Fruit fly (Drosophila melanogaster) whole organism, embryonic: ENCODE measurements around the gene CG4968.

Source experiments
- B-H2 ChIP-seq: fragments of 200-800 bp; sonication (Bioruptor generic); optimal IDR thresholded peaks from 2 replicates; lab custom pipeline; 2018; ENCODE audit warnings: missing biosample characterization, mild to moderate bottlenecking, missing genetic modification characterization
- CG10147 ChIP-seq: fragments of 200-800 bp; sonication (Bioruptor generic); optimal IDR thresholded peaks from 2 replicates; lab custom pipeline; 2019; ENCODE audit warnings: missing biosample characterization, mild to moderate bottlenecking, missing genetic modification characterization, moderate library complexity
- CG10431 ChIP-seq: fragments of 200-800 bp; sonication (Bioruptor generic); optimal IDR thresholded peaks from 3 replicates; lab custom pipeline; 2018; ENCODE audit warnings: missing biosample characterization, mild to moderate bottlenecking, missing genetic modification characterization
- CG13775 ChIP-seq: fragments of 200-800 bp; sonication (Bioruptor generic); optimal IDR thresholded peaks from 3 replicates; lab custom pipeline; 2017; ENCODE audit warnings: missing biosample characterization, mild to moderate bottlenecking, missing genetic modification characterization
- CG15073 ChIP-seq: fragments of 200-800 bp; sonication (Bioruptor generic); optimal IDR thresholded peaks from 2 replicates; lab custom pipeline; 2016; ENCODE audit warnings: missing biosample characterization, missing genetic modification characterization
- CG17328 ChIP-seq: fragments of 200-800 bp; sonication (Bioruptor generic); IDR thresholded peaks from 2 replicates; pipeline ENCODE4 v1.3.6; 2022; ENCODE audit warnings: missing biosample characterization, missing genetic modification characterization
- CG2120 ChIP-seq: fragments of 200-800 bp; sonication (Bioruptor generic); optimal IDR thresholded peaks from 3 replicates; lab custom pipeline; 2016; ENCODE audit warnings: missing biosample characterization, missing genetic modification characterization
- CG30020 ChIP-seq: fragments of 200-800 bp; optimal IDR thresholded peaks from 2 replicates; lab custom pipeline; 2019; ENCODE audit warnings: missing biosample characterization, mild to moderate bottlenecking, missing genetic modification characterization, moderate library complexity
- CG32772 ChIP-seq: fragments of 200-800 bp; sonication (Bioruptor generic); IDR thresholded peaks from 2 replicates; pipeline ENCODE4 v1.3.6; 2022; ENCODE audit warnings: missing biosample characterization, missing genetic modification characterization
- CG33557 ChIP-seq: fragments of 200-800 bp; sonication (Bioruptor generic); optimal IDR thresholded peaks from 2 replicates; lab custom pipeline; 2019; ENCODE audit warnings: missing biosample characterization, mild to moderate bottlenecking, missing genetic modification characterization, moderate library complexity
- CG3838 ChIP-seq: fragments of 200-800 bp; sonication (Bioruptor generic); optimal IDR thresholded peaks from 3 replicates; lab custom pipeline; 2016; ENCODE audit warnings: missing biosample characterization, missing genetic modification characterization
- CG4360 ChIP-seq: fragments of 200-800 bp; sonication (Bioruptor generic); IDR thresholded peaks from 2 replicates; pipeline ENCODE4 v1.3.6; 2022; ENCODE audit warnings: missing biosample characterization, missing genetic modification characterization
- CG6689 ChIP-seq: fragments of 200-800 bp; sonication (Bioruptor generic); IDR thresholded peaks from 2 replicates; pipeline ENCODE4 v1.3.6; 2022; ENCODE audit warnings: missing biosample characterization, missing genetic modification characterization
- CG8290 ChIP-seq, 3 experiments: fragments of 200-800 bp; sonication (Bioruptor generic); optimal IDR thresholded peaks; 2 replicates each; lab custom pipeline; 2016 to 2019; ENCODE audit warnings: missing biosample characterization in 3 of 3, missing genetic modification characterization in 3 of 3, mild to moderate bottlenecking in 2 of 3, moderate library complexity in 1 of 3
- CG9932 ChIP-seq: fragments of 200-800 bp; sonication (Bioruptor generic); IDR thresholded peaks from 2 replicates; pipeline ENCODE4 v1.3.6; 2022; ENCODE audit warnings: missing biosample characterization, missing genetic modification characterization
- CTCF ChIP-seq: fragments of 200-800 bp; sonication (Bioruptor generic); optimal IDR thresholded peaks from 2 replicates; lab custom pipeline; 2017; ENCODE audit warnings: missing biosample characterization, mild to moderate bottlenecking, missing genetic modification characterization, moderate library complexity
- Dref ChIP-seq: fragments of 200-800 bp; sonication (Bioruptor generic); IDR thresholded peaks from 2 replicates; pipeline ENCODE4 v1.3.6; 2022; ENCODE audit warnings: missing biosample characterization, missing genetic modification characterization
- Eip74EF ChIP-seq, 2 experiments: fragments of 200-800 bp in 1 of 2; fragments of >200 bp in 1 of 2; sonication (Bioruptor generic) in 1 of 2; optimal IDR thresholded peaks; 2 replicates each; lab custom pipeline; 2017 to 2019; ENCODE audit warnings: missing biosample characterization in 2 of 2, missing genetic modification characterization in 2 of 2, mild to moderate bottlenecking in 1 of 2, moderate library complexity in 1 of 2
- Elba2 ChIP-seq: fragments of 200-800 bp; sonication (Bioruptor generic); optimal IDR thresholded peaks from 3 replicates; lab custom pipeline; 2016; ENCODE audit warnings: missing biosample characterization, missing genetic modification characterization
- Med ChIP-seq: fragments of 200-800 bp; sonication (Bioruptor generic); peaks from one replicate; lab custom pipeline; 2016; ENCODE audit warnings: missing biosample characterization, missing genetic modification characterization, mild to moderate bottlenecking, inconsistent platforms, moderate library complexity
- Myb ChIP-seq: fragments of 200-800 bp; sonication (Bioruptor generic); optimal IDR thresholded peaks from 2 replicates; lab custom pipeline; 2016; ENCODE audit warnings: missing biosample characterization, missing genetic modification characterization
- Neu2 ChIP-seq: fragments of 200-800 bp; sonication (Bioruptor generic); optimal IDR thresholded peaks from 3 replicates; lab custom pipeline; 2016; ENCODE audit warnings: missing biosample characterization, missing genetic modification characterization, borderline replicate concordance
- PHDP ChIP-seq: fragments of 200-800 bp; sonication (Bioruptor generic); optimal IDR thresholded peaks from 3 replicates; lab custom pipeline; 2018; ENCODE audit warnings: missing biosample characterization, mild to moderate bottlenecking, missing genetic modification characterization, moderate library complexity
- Ssrp ChIP-seq: fragments of 200-800 bp; sonication (Bioruptor generic); optimal IDR thresholded peaks from 2 replicates; lab custom pipeline; 2018; ENCODE audit warnings: missing biosample characterization, mild to moderate bottlenecking, missing genetic modification characterization, moderate library complexity
- YL-1 ChIP-seq: fragments of 200-800 bp; sonication (Bioruptor generic); optimal IDR thresholded peaks from 3 replicates; lab custom pipeline; 2017; ENCODE audit warnings: missing biosample characterization, mild to moderate bottlenecking, missing genetic modification characterization
- ac ChIP-seq: fragments of 200-800 bp; sonication (Bioruptor generic); optimal IDR thresholded peaks from 3 replicates; lab custom pipeline; 2017; ENCODE audit warnings: missing biosample characterization, mild to moderate bottlenecking, missing genetic modification characterization
- emc ChIP-seq: fragments of 200-800 bp; sonication (Bioruptor generic); optimal IDR thresholded peaks from 2 replicates; lab custom pipeline; 2016; ENCODE audit warnings: missing biosample characterization, missing genetic modification characterization
- jigr1 ChIP-seq: fragments of 200-800 bp; sonication (Bioruptor generic); IDR thresholded peaks from 3 replicates; pipeline ENCODE4 v1.3.6; 2022; ENCODE audit warnings: missing biosample characterization, missing genetic modification characterization
- mld ChIP-seq: fragments of 200-800 bp; sonication (Bioruptor generic); IDR thresholded peaks from 3 replicates; pipeline ENCODE4 v1.3.6; 2022; ENCODE audit warnings: missing biosample characterization, missing genetic modification characterization; ENCODE audit not compliant: partially characterized antibody
- nmo ChIP-seq: fragments of 200-800 bp; sonication (Bioruptor generic); optimal IDR thresholded peaks from 2 replicates; lab custom pipeline; 2018; ENCODE audit warnings: missing biosample characterization, mild to moderate bottlenecking, missing genetic modification characterization, moderate library complexity
- org-1 ChIP-seq: fragments of 200-800 bp; sonication (Bioruptor generic); optimal IDR thresholded peaks from 2 replicates; lab custom pipeline; 2017; ENCODE audit warnings: missing biosample characterization, missing genetic modification characterization
- pb ChIP-seq: fragments of 200-800 bp; sonication (Bioruptor generic); optimal IDR thresholded peaks from 3 replicates; lab custom pipeline; 2016; ENCODE audit warnings: missing biosample characterization, missing genetic modification characterization
- pfk ChIP-seq: fragments of 200-800 bp; sonication (Bioruptor generic); optimal IDR thresholded peaks from 2 replicates; lab custom pipeline; 2018; ENCODE audit warnings: missing biosample characterization, mild to moderate bottlenecking, missing genetic modification characterization, moderate library complexity
- phol ChIP-seq: fragments of 200-800 bp; sonication (Bioruptor generic); optimal IDR thresholded peaks from 3 replicates; lab custom pipeline; 2018; ENCODE audit warnings: missing biosample characterization, mild to moderate bottlenecking, missing genetic modification characterization, moderate library complexity
- pzg ChIP-seq: fragments of 200-800 bp; sonication (Bioruptor generic); optimal IDR thresholded peaks from 3 replicates; lab custom pipeline; 2018; ENCODE audit warnings: missing biosample characterization, mild to moderate bottlenecking, missing genetic modification characterization, moderate library complexity
- stwl ChIP-seq: fragments of 200-800 bp; sonication (Bioruptor generic); optimal IDR thresholded peaks from 3 replicates; lab custom pipeline; 2018; ENCODE audit warnings: missing biosample characterization, mild to moderate bottlenecking, missing genetic modification characterization, moderate library complexity
- sug ChIP-seq: fragments of 200-800 bp; optimal IDR thresholded peaks from 2 replicates; lab custom pipeline; 2019; ENCODE audit warnings: missing biosample characterization, mild to moderate bottlenecking, missing genetic modification characterization, moderate library complexity
- vvl ChIP-seq: fragments of 200-800 bp; sonication (Bioruptor generic); IDR thresholded peaks from 2 replicates; pipeline ENCODE4 v1.3.6; 2022; ENCODE audit warnings: missing biosample characterization, missing genetic modification characterization

CG4968 gene

DNA sequence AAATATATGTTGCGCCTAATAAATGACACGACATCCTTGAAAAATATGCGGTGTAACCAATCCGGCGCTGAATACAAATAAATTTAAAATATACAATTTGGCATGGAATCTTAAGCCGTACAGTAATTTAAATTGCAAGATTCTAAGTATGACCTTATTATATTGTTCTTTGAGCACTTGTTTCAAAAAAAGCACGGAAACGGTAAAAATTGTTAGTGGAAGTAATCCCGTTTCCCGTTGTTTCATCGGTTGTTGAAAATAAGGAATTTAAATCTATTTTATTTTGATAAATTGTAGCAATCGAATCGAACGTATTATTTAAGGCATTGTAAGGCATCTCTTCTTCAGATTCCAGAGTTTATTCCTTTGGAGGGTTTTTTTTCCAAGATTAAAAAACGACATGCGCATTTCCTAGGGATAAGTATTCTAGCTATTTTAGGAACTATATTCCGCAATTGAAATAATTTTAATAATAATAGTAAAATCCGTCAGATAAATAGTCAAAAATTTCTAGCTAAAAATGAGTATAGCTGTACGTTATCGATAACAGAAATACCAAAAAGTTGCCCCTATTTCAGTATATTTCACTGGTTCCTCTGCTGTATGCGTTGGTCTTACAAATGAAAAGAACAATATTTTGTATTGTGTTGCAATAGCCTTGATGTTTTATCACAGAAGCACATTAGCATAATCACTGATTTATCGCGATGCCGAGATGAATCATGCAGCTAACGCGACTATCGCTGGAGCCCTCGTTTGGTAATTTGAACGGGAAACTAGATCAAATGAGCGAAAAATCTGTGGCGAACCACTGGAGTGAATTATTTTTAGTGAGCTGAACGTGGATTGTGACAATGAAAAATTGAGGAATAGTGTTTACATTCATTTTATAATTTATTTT lies 26.6 kb downstream of the CG4968 start, which contains the start of gene GATAd (continued):
- TF ChIP-seq jigr1 (GFP tag; lab: Robert Waterston, UW) (no peak), stwl (tag; lab: Kevin White, UChicago) (peak; percentile 34), CG30020 (tag; lab: Kevin White, UChicago) (peak; percentile 95), Dref (GFP tag; lab: Robert Waterston, UW) (peak; percentile 62), PHDP (peak; percentile 19), pb (GFP tag; lab: Kevin White, UChicago) (no peak), org-1 (no peak), CG6689 (GFP tag; lab: Robert Waterston, UW) (peak; percentile 6; the same call in 1 of the 2 replicates), CG33557 (GFP tag; lab: Kevin White, UChicago) (peak; percentile 12), YL-1 (GFP tag; lab: Kevin White, UChicago) (peak; percentile 16), Myb (peak; percentile 30), nmo (GFP tag; lab: Kevin White, UChicago) (peak; percentile 25), CG9932 (GFP tag; lab: Robert Waterston, UW) (0 out of 2 replicates have a peak, but pooled peaks have one; percentile 26), CG3838 (GFP tag; lab: Kevin White, UChicago) (no peak), phol (tag; lab: Kevin White, UChicago) (peak; percentile 13), vvl (GFP tag; lab: Robert Waterston, UW) (peak; percentile 69; the same call in 1 of the 2 replicates), CG13775 (GFP tag; lab: Kevin White, UChicago) (peak; percentile 20), CG10431 (GFP tag; lab: Kevin White, UChicago) (no peak), Ssrp (no peak), Eip74EF (GFP tag; optimal IDR thresholded peaks at IDR 0.05; lab: Kevin White, UChicago) (peak in 1 of 2 experiments; percentile 19), B-H2 (no peak), pfk (peak; percentile 83), emc (GFP tag; lab: Kevin White, UChicago) (no peak), CTCF (GFP tag; lab: Kevin White, UChicago) (peak; percentile 1), CG2120 (GFP tag; lab: Kevin White, UChicago) (peak; percentile 9), ac (GFP tag; lab: Kevin White, UChicago) (no peak), pzg (peak; percentile 62), CG10147 (peak; percentile 6), sug (peak; percentile 24), Neu2 (GFP tag; lab: Kevin White, UChicago) (no peak)

DNA sequence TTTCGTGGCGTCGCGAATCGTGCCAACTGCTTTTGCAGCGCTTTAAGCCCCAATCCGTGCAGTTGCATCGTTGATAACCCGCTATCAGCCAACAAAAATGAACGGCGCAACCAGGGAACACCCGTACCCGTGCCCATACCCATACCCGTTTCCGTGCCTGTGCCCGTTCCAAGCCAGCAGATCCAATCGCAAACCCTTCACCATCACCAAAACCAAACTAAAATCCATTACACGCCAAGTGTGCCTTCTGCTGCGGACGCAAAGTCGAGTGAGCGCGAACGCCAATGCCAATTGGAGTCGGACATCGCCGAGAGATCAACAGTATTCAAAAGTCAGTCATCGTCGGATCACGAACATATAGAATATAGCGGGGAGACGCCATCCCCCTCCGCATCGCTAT lies 27.5 kb downstream of the CG4968 start:
- TF ChIP-seq CG4360 (GFP tag; lab: Robert Waterston, UW) (0 out of 2 replicates have a peak, but pooled peaks have one; percentile 6), CG8290 (GFP tag; optimal IDR thresholded peaks at IDR 0.05; lab: Kevin White, UChicago) (no peak), CG8290 (tag; optimal IDR thresholded peaks at IDR 0.05; lab: Kevin White, UChicago) (no peak), CG32772 (no peak), CG15073 (no peak), CG17328 (GFP tag; lab: Robert Waterston, UW) (0 out of 2 replicates have a peak, but pooled peaks have one; percentile 15), Med (peak; percentile 71), mld (GFP tag; lab: Robert Waterston, UW) (0 out of 3 replicates have a peak, but pooled peaks have one; percentile 50), Elba2 (peak; percentile 21)
